Worm (Caenorhabditis elegans) whole organism, L4/young adult: ENCODE data around the gene btb-11.
"Not testable (repeated sequence)": the region's sequence is repeated elsewhere in the genome, so short reads cannot be mapped to it uniquely, and the experiment has no call there.

ENCODE experiments used
- W03F9.2 ChIP-seq: fragments of 150-350 bp; optimal IDR thresholded peaks from 2 replicates; lab custom pipeline; 2014; ENCODE audit warnings: missing biosample characterization, missing genetic modification characterization
- dao-5 ChIP-seq: sonication (generic microtip); optimal IDR thresholded peaks from 2 replicates; lab custom pipeline; 2016; ENCODE audit warnings: missing genotype, missing genetic modification characterization, moderate library complexity, missing compliant biosample characterization
- him-1 ChIP-seq: sonication (generic microtip); optimal IDR thresholded peaks from 2 replicates; lab custom pipeline; 2016; ENCODE audit warnings: missing genotype, missing genetic modification reagents, missing genetic modification characterization, missing compliant biosample characterization

DNA sequence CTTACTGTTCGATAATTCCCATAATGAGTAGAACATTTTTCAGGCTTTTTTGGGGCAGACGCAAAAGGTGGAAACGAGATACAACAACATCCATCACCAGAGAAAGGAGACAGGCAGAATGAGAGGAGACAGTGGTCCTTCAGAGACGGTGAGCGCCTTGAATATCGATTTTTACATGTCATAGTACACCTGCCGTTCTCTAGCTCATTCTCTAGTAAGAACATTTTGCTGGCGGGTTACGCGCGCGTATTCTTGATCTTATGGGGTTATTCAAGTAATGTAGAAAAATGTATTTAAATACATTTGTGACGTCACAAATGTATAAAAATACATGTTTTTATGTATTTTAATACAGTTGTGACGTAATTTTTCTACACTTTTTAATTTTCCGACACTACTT, 19.3 kb upstream of the btb-11 start, which contains the start of gene fbxb-45:
- TF ChIP-seq him-1, W03F9.2, dao-5 (tag; lab: Kevin White, UChicago): not testable (repeated sequence)
